Worm (Caenorhabditis elegans) whole organism, young adult: ENCODE data around the gene acd-4.

ENCODE experiments used
- B0035.1 ChIP-seq: sonication (generic microtip); optimal IDR thresholded peaks from 2 replicates; lab custom pipeline; 2016; ENCODE audit warnings: missing genetic modification characterization, mild to moderate bottlenecking, missing compliant biosample characterization, missing genotype, missing genetic modification reagents
- B0261.1 ChIP-seq: sonication (generic microtip); optimal IDR thresholded peaks from 2 replicates; lab custom pipeline; 2016; ENCODE audit warnings: mild to moderate bottlenecking, missing genetic modification characterization, moderate library complexity, missing compliant biosample characterization
- B0336.3 ChIP-seq: fragments of 200-800 bp; sonication (Bioruptor generic); IDR thresholded peaks from 2 replicates; pipeline ENCODE4 v1.3.6; 2022; ENCODE audit warnings: missing genetic modification characterization, missing compliant biosample characterization
- C17E4.6 ChIP-seq: fragments of 200-800 bp; sonication (Bioruptor generic); IDR thresholded peaks from 2 replicates; pipeline ENCODE4 v1.3.6; 2022; ENCODE audit warnings: missing genetic modification reagents, missing genetic modification characterization, missing compliant biosample characterization
- F37B4.10 ChIP-seq: fragments of 200-800 bp; sonication (Bioruptor generic); IDR thresholded peaks from 2 replicates; pipeline ENCODE4 v1.3.6; 2022; ENCODE audit warnings: missing genetic modification characterization, missing compliant biosample characterization
- F49E8.2 ChIP-seq: sonication (generic microtip); optimal IDR thresholded peaks from 3 replicates; lab custom pipeline; 2017; ENCODE audit warnings: missing genetic modification characterization, mild to moderate bottlenecking, missing compliant biosample characterization, antibody characterized with exemption, moderate library complexity; ENCODE audit not compliant: insufficient read depth
- F55B11.4 ChIP-seq: sonication (generic microtip); optimal IDR thresholded peaks from 2 replicates; lab custom pipeline; 2016; ENCODE audit warnings: missing compliant biosample characterization, missing genetic modification characterization, borderline replicate concordance; ENCODE audit not compliant: insufficient read depth
- T26A5.8 ChIP-seq: sonication (generic microtip); optimal IDR thresholded peaks from 2 replicates; lab custom pipeline; 2016; ENCODE audit warnings: missing genetic modification characterization, missing compliant biosample characterization
- Y53G8AR.9 ChIP-seq: fragments of 200-800 bp; sonication (Bioruptor generic); conservative IDR thresholded peaks from 2 replicates; pipeline ENCODE4 v1.3.6; 2022; ENCODE audit warnings: missing genetic modification reagents, missing genetic modification characterization, missing compliant biosample characterization
- Y67H2A.10 ChIP-seq: fragments of 200-800 bp; sonication (Bioruptor generic); conservative IDR thresholded peaks from 2 replicates; pipeline ENCODE4 v1.3.6; 2022; ENCODE audit warnings: missing genetic modification reagents, missing genetic modification characterization, missing compliant biosample characterization
- ama-1 ChIP-seq, 3 experiments: fragments of 150-350 bp in 1 of 3; sonication (generic microtip) in 2 of 3; optimal IDR thresholded peaks; 2 replicates each; lab custom pipeline; 2014 to 2018; ENCODE audit warnings: missing biosample characterization in 2 of 3, missing genetic modification characterization in 2 of 3, missing genetic modification reagents in 2 of 3
- aptf-2 ChIP-seq: fragments of 200-800 bp; sonication (Bioruptor generic); conservative IDR thresholded peaks from 2 replicates; pipeline ENCODE4 v1.3.6; 2022; ENCODE audit warnings: missing genetic modification reagents, missing genetic modification characterization, missing compliant biosample characterization
- attf-5 ChIP-seq: fragments of 200-800 bp; sonication (Bioruptor generic); optimal IDR thresholded peaks from 2 replicates; lab custom pipeline; 2018; ENCODE audit warnings: mild to moderate bottlenecking, missing genetic modification characterization, missing compliant biosample characterization
- attf-6 ChIP-seq: fragments of 200-800 bp; sonication (Bioruptor generic); IDR thresholded peaks from 2 replicates; pipeline ENCODE4 v1.3.6; 2022; ENCODE audit warnings: missing genetic modification reagents, missing genetic modification characterization, missing compliant biosample characterization
- bed-2 ChIP-seq: fragments of 200-800 bp; sonication (Bioruptor generic); IDR thresholded peaks from 2 replicates; pipeline ENCODE4 v1.3.6; 2022; ENCODE audit warnings: missing genetic modification reagents, missing genetic modification characterization, missing compliant biosample characterization
- ceh-58 ChIP-seq: fragments of 200-800 bp; sonication (Bioruptor generic); IDR thresholded peaks from 2 replicates; pipeline ENCODE4 v1.3.6; 2022; ENCODE audit warnings: missing genetic modification characterization, missing compliant biosample characterization
- chd-7 ChIP-seq: sonication (generic microtip); optimal IDR thresholded peaks from 2 replicates; lab custom pipeline; 2016; ENCODE audit warnings: mild to moderate bottlenecking, missing genetic modification characterization, moderate library complexity, missing compliant biosample characterization
- dox-1 ChIP-seq: fragments of 200-800 bp; sonication (Bioruptor generic); IDR thresholded peaks from 2 replicates; pipeline ENCODE4 v1.3.6; 2022; ENCODE audit warnings: missing genetic modification reagents, missing genetic modification characterization, missing compliant biosample characterization
- egl-18 ChIP-seq: fragments of 200-800 bp; sonication (Bioruptor generic); IDR thresholded peaks from 2 replicates; pipeline ENCODE4 v1.3.6; 2022; ENCODE audit warnings: missing genetic modification reagents, missing genetic modification characterization, missing compliant biosample characterization
- egrh-3 ChIP-seq: fragments of 200-800 bp; sonication (Bioruptor generic); IDR thresholded peaks from 2 replicates; pipeline ENCODE4 v1.3.6; 2022; ENCODE audit warnings: missing genetic modification reagents, missing genetic modification characterization, missing compliant biosample characterization
- fkh-3 ChIP-seq: sonication (generic microtip); optimal IDR thresholded peaks from 2 replicates; lab custom pipeline; 2016; ENCODE audit warnings: mild to moderate bottlenecking, missing genetic modification characterization, missing compliant biosample characterization
- gei-17 ChIP-seq: fragments of 200-800 bp; sonication (Bioruptor generic); optimal IDR thresholded peaks from 2 replicates; lab custom pipeline; 2018; ENCODE audit warnings: mild to moderate bottlenecking, missing genetic modification characterization, missing compliant biosample characterization
- him-1 ChIP-seq: sonication (generic microtip); optimal IDR thresholded peaks from 2 replicates; lab custom pipeline; 2016; ENCODE audit warnings: missing genotype, missing genetic modification reagents, missing genetic modification characterization, missing compliant biosample characterization
- hlh-26 ChIP-seq: fragments of 200-800 bp; sonication (Bioruptor generic); conservative IDR thresholded peaks from 2 replicates; pipeline ENCODE4 v1.3.6; 2022; ENCODE audit warnings: missing genetic modification reagents, missing genetic modification characterization, missing compliant biosample characterization
- hmg-1.2 ChIP-seq: fragments of 200-800 bp; sonication (Bioruptor generic); IDR thresholded peaks from 2 replicates; pipeline ENCODE4 v1.3.6; 2022; ENCODE audit warnings: missing genetic modification reagents, missing genetic modification characterization, missing compliant biosample characterization
- lag-1 ChIP-seq: fragments of 200-800 bp; sonication (Bioruptor generic); IDR thresholded peaks from 2 replicates; pipeline ENCODE4 v1.3.6; 2022; ENCODE audit warnings: missing genetic modification reagents, missing genetic modification characterization, missing compliant biosample characterization
- lin-35 ChIP-seq, 3 experiments: fragments of 150-350 bp in 2 of 3; sonication (generic microtip) in 1 of 3; optimal IDR thresholded peaks; 2 replicates each; lab custom pipeline; 2014 to 2018; ENCODE audit warnings: missing biosample characterization in 3 of 3, missing genetic modification characterization in 3 of 3, missing genetic modification reagents in 3 of 3
- lin-40 ChIP-seq: sonication (generic microtip); optimal IDR thresholded peaks from 2 replicates; lab custom pipeline; 2016; ENCODE audit warnings: missing genetic modification characterization, mild to moderate bottlenecking, missing compliant biosample characterization, missing genotype, missing genetic modification reagents
- madf-10 ChIP-seq: sonication (generic microtip); optimal IDR thresholded peaks from 2 replicates; lab custom pipeline; 2016; ENCODE audit warnings: mild to moderate bottlenecking, missing genetic modification characterization, missing compliant biosample characterization
- mcd-1 ChIP-seq: fragments of 200-800 bp; sonication (Bioruptor generic); IDR thresholded peaks from 2 replicates; pipeline ENCODE4 v1.3.6; 2022; ENCODE audit warnings: missing genetic modification reagents, missing genetic modification characterization, missing compliant biosample characterization
- nhr-120 ChIP-seq: fragments of 200-800 bp; sonication (Bioruptor generic); IDR thresholded peaks from 2 replicates; pipeline ENCODE4 v1.3.6; 2022; ENCODE audit warnings: missing genetic modification characterization, missing compliant biosample characterization
- nhr-179 ChIP-seq: sonication (generic microtip); optimal IDR thresholded peaks from 2 replicates; lab custom pipeline; 2016; ENCODE audit warnings: mild to moderate bottlenecking, missing genetic modification characterization, missing compliant biosample characterization
- nhr-27 ChIP-seq: fragments of 200-800 bp; sonication (Bioruptor generic); optimal IDR thresholded peaks from 2 replicates; lab custom pipeline; 2018; ENCODE audit warnings: mild to moderate bottlenecking, missing genetic modification characterization, moderate library complexity, missing compliant biosample characterization
- rec-8 ChIP-seq, 2 experiments: sonication (generic microtip); optimal IDR thresholded peaks; 2 replicates each; lab custom pipeline; 2016; ENCODE audit warnings: mild to moderate bottlenecking in 2 of 2, missing genetic modification characterization in 2 of 2, missing genetic modification reagents in 2 of 2, missing genotype in 2 of 2, missing biosample characterization in 1 of 2, missing compliant biosample characterization in 1 of 2, moderate library complexity in 1 of 2
- snpc-1.3 ChIP-seq: sonication (generic microtip); optimal IDR thresholded peaks from 2 replicates; lab custom pipeline; 2017; ENCODE audit warnings: missing genetic modification characterization, mild to moderate bottlenecking, missing compliant biosample characterization, antibody characterized with exemption, moderate library complexity, missing genotype, missing genetic modification reagents; ENCODE audit not compliant: insufficient read depth
- snpc-3.4 ChIP-seq: sonication (generic microtip); optimal IDR thresholded peaks from 2 replicates; lab custom pipeline; 2017; ENCODE audit warnings: missing genetic modification characterization, mild to moderate bottlenecking, missing compliant biosample characterization, antibody characterized with exemption, moderate library complexity, missing genotype, missing genetic modification reagents
- somi-1 ChIP-seq: fragments of 200-800 bp; sonication (Bioruptor generic); optimal IDR thresholded peaks from 2 replicates; lab custom pipeline; 2018; ENCODE audit warnings: mild to moderate bottlenecking, missing genetic modification characterization, missing compliant biosample characterization
- tlf-1 ChIP-seq: fragments of 200-800 bp; sonication (Bioruptor generic); optimal IDR thresholded peaks from 2 replicates; lab custom pipeline; 2018; ENCODE audit warnings: mild to moderate bottlenecking, missing genetic modification characterization, missing compliant biosample characterization
- unc-62 ChIP-seq: fragments of 150-350 bp; optimal IDR thresholded peaks from 2 replicates; lab custom pipeline; 2014; ENCODE audit warnings: missing biosample characterization, missing genetic modification reagents, missing genetic modification characterization
- ztf-28 ChIP-seq: fragments of 200-800 bp; sonication (Bioruptor generic); IDR thresholded peaks from 2 replicates; pipeline ENCODE4 v1.3.6; 2022; ENCODE audit warnings: missing genetic modification reagents, missing genetic modification characterization, missing compliant biosample characterization
- ztf-3 ChIP-seq: fragments of 200-800 bp; sonication (Bioruptor generic); optimal IDR thresholded peaks from 2 replicates; lab custom pipeline; 2018; ENCODE audit warnings: mild to moderate bottlenecking, missing genetic modification characterization, missing compliant biosample characterization

Gene acd-4

DNA sequence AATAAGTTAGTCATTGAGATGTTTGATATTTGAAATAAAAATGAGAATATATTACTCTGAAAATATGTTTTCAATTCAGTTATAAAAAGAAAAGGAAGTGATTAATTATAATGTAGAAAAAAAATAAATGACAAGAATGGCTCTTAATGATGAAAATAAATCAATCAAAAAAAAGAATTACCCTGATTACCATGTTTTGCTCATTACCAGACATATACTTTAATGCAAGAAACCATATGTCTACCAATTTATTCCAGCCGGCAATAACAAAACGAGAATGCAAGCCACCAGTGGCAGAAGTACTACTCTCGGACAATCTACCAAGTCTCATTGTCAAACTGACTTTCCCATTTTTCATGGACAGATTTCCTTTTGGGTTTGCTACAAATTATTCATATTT is 45.8 kb downstream of the acd-4 start:
- TF ChIP-seq snpc-3.4 (tag; lab: Kevin White, UChicago): no peak
- no peak for TF ChIP-seq gei-17 (GFP tag; lab: Kevin White, UChicago)
- no peak for TF ChIP-seq snpc-1.3 (tag; lab: Kevin White, UChicago)
- TF ChIP-seq attf-5: no peak
- TF ChIP-seq fkh-3 (tag; lab: Kevin White, UChicago): no peak
- TF ChIP-seq B0035.1 (tag; lab: Kevin White, UChicago): no peak
- no peak for TF ChIP-seq bed-2 (GFP tag; lab: Robert Waterston, UW)
- no peak for TF ChIP-seq nhr-27 (tag; lab: Kevin White, UChicago)
- TF ChIP-seq him-1 (tag; lab: Kevin White, UChicago): no peak
- no peak for TF ChIP-seq tlf-1 (GFP tag; lab: Kevin White, UChicago)
- TF ChIP-seq lin-35 (GFP tag; optimal IDR thresholded peaks at IDR 0.05; lab: Kevin White, UChicago): no peak
- no peak for TF ChIP-seq B0261.1 (tag; lab: Kevin White, UChicago)

DNA sequence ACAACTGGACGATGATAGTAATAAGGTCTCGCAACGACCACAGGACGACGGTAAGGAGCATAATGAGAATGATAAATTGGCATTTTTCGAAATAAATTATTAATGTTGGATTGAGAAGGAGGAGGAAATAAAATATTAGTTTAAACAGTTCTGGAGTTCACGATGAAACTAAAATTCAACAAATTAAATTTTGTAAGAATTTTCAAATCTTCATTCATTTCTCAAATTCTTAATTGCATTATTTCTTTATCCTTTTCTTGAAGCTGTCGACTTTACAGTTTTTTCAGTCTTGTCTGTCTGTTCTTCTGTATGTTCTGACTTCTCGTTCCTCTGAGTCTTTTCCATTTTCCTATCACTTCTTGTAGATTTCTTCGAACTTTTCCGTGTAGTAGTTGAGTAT is 48.7 kb downstream of the acd-4 start, which contains the start of gene ZC190.7:
TSS of gene ZC190.7 (minus strand) at position 101 of the 400 bp plus-strand sequence.
- TF ChIP-seq egl-18 (GFP tag; lab: Robert Waterston, UW) (no peak), lag-1 (no peak), madf-10 (tag; lab: Kevin White, UChicago) (no peak), lin-40 (tag; lab: Kevin White, UChicago) (no peak), dox-1 (no peak), F55B11.4 (tag; lab: Kevin White, UChicago) (no peak), B0336.3 (GFP tag; lab: Robert Waterston, UW) (no peak), hlh-26 (GFP tag; lab: Robert Waterston, UW) (no peak), Y53G8AR.9 (GFP tag; lab: Robert Waterston, UW) (no peak), egrh-3 (GFP tag; lab: Robert Waterston, UW) (no peak), F37B4.10 (GFP tag; lab: Robert Waterston, UW) (no peak), ama-1 (optimal IDR thresholded peaks at IDR 0.05; lab: Kevin White, UChicago) (no peak), ama-1 (GFP tag; optimal IDR thresholded peaks at IDR 0.05; lab: Kevin White, UChicago) (no peak), nhr-120 (no peak)
- TF ChIP-seq, all 124 proteins: peak for 0

DNA sequence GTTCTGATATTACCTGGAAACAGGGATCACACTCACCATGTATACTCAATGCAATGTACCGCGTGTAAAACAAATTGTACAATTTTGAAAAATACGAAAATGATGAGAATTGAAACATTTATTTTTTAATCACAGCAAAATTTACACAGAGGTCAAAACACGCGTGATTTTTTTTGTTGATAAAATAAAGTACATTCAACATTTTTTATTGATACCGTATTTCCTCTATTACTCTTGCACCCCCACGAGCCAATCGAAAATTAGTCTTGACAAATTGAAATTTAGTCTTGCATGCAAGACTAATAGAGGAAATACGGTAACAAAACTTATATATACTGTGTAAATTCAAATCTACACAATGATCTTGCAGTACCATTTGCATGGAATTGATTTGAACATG is 49.7 kb downstream of the acd-4 start, which contains the start of gene ZC190.8:
TSS of gene ZC190.8 (minus strand) at position 101 of the 400 bp plus-strand sequence.
- TF ChIP-seq hmg-1.2 (GFP tag; lab: Robert Waterston, UW): no peak
- no peak for TF ChIP-seq him-1 (tag; lab: Kevin White, UChicago)
- TF ChIP-seq chd-7 (tag; lab: Kevin White, UChicago): no peak
- TF ChIP-seq ceh-58 (GFP tag; lab: Robert Waterston, UW): no peak
- TF ChIP-seq ztf-3 (GFP tag; lab: Kevin White, UChicago): no peak
- TF ChIP-seq hlh-26 (GFP tag; lab: Robert Waterston, UW): no peak
- TF ChIP-seq aptf-2 (GFP tag; lab: Robert Waterston, UW): no peak
- no peak for TF ChIP-seq nhr-27 (tag; lab: Kevin White, UChicago)
- TF ChIP-seq C17E4.6 (GFP tag; lab: Robert Waterston, UW): no peak
- no peak for TF ChIP-seq unc-62 (GFP tag; lab: Kevin White, UChicago)
- no peak for TF ChIP-seq ztf-28
- TF ChIP-seq F49E8.2 (tag; lab: Kevin White, UChicago): no peak
- no peak for TF ChIP-seq Y67H2A.10 (GFP tag; lab: Robert Waterston, UW)
- TF ChIP-seq nhr-179 (tag; lab: Kevin White, UChicago): no peak
- no peak for TF ChIP-seq T26A5.8
- no peak for TF ChIP-seq dox-1
- TF ChIP-seq mcd-1 (GFP tag; lab: Robert Waterston, UW): no peak
- no peak for TF ChIP-seq attf-6
- TF ChIP-seq rec-8 (tag; optimal IDR thresholded peaks at IDR 0.05; lab: Kevin White, UChicago): no peak
- no peak for TF ChIP-seq somi-1 (GFP tag; lab: Kevin White, UChicago)
